Worm (Caenorhabditis elegans) whole organism, mixed stage, embryonic: ENCODE data around the gene metl-5.

Source experiments
- bed-3 ChIP-seq: fragments of 200-800 bp; sonication (Bioruptor generic); optimal IDR thresholded peaks from 3 replicates; lab custom pipeline; 2018; ENCODE audit warnings: mild to moderate bottlenecking, missing genetic modification characterization, moderate library complexity, missing compliant biosample characterization
- blmp-1 ChIP-seq: fragments of 150-350 bp; optimal IDR thresholded peaks from 2 replicates; lab custom pipeline; 2014; ENCODE audit warnings: missing biosample characterization, missing genetic modification characterization
- ceh-39 ChIP-seq: fragments of 150-350 bp; optimal IDR thresholded peaks from 2 replicates; lab custom pipeline; 2014; ENCODE audit warnings: missing biosample characterization, missing genetic modification characterization
- ceh-43 ChIP-seq: fragments of 200-800 bp; sonication (Bioruptor generic); optimal IDR thresholded peaks from 2 replicates; lab custom pipeline; 2018; ENCODE audit warnings: mild to moderate bottlenecking, missing genetic modification characterization, moderate library complexity, missing compliant biosample characterization
- ceh-83 ChIP-seq: fragments of 200-800 bp; sonication (Bioruptor generic); optimal IDR thresholded peaks from 2 replicates; lab custom pipeline; 2018; ENCODE audit warnings: mild to moderate bottlenecking, missing genetic modification characterization, missing compliant biosample characterization
- ces-1 ChIP-seq: fragments of 150-350 bp; optimal IDR thresholded peaks from 2 replicates; lab custom pipeline; 2014; ENCODE audit warnings: missing biosample characterization, missing genetic modification reagents, missing genetic modification characterization
- cnd-1 ChIP-seq: fragments of 200-800 bp; sonication (Bioruptor generic); optimal IDR thresholded peaks from 2 replicates; lab custom pipeline; 2018; ENCODE audit warnings: mild to moderate bottlenecking, missing genetic modification characterization, missing compliant biosample characterization
- drap-1 ChIP-seq: fragments of 200-800 bp; sonication (Bioruptor generic); optimal IDR thresholded peaks from 3 replicates; lab custom pipeline; 2018; ENCODE audit warnings: mild to moderate bottlenecking, missing genetic modification characterization, missing compliant biosample characterization
- flh-1 ChIP-seq: fragments of 200-800 bp; sonication (Bioruptor generic); optimal IDR thresholded peaks from 2 replicates; lab custom pipeline; 2018; ENCODE audit warnings: mild to moderate bottlenecking, missing genetic modification characterization, moderate library complexity, missing compliant biosample characterization
- hlh-1 ChIP-seq: fragments of 150-350 bp; optimal IDR thresholded peaks from 2 replicates; lab custom pipeline; 2014; ENCODE audit warnings: missing biosample characterization, missing genetic modification reagents, missing genetic modification characterization
- lin-32 ChIP-seq: fragments of 200-800 bp; sonication (Bioruptor generic); optimal IDR thresholded peaks from 2 replicates; lab custom pipeline; 2018; ENCODE audit warnings: mild to moderate bottlenecking, missing genetic modification characterization, missing compliant biosample characterization
- lsy-2 ChIP-seq: fragments of 150-350 bp; optimal IDR thresholded peaks from 2 replicates; lab custom pipeline; 2014; ENCODE audit warnings: missing biosample characterization, missing genetic modification characterization
- mab-5 ChIP-seq: fragments of 150-350 bp; optimal IDR thresholded peaks from 2 replicates; lab custom pipeline; 2014; ENCODE audit warnings: missing biosample characterization, missing genetic modification characterization
- mep-1 ChIP-seq: fragments of 150-350 bp; optimal IDR thresholded peaks from 2 replicates; lab custom pipeline; 2017; ENCODE audit warnings: missing biosample characterization, missing genetic modification reagents, missing genetic modification characterization, inconsistent platforms
- nhr-12 ChIP-seq: fragments of 150-350 bp; optimal IDR thresholded peaks from 2 replicates; lab custom pipeline; 2014; ENCODE audit warnings: missing biosample characterization, missing genetic modification characterization
- nhr-2 ChIP-seq: fragments of 150-350 bp; optimal IDR thresholded peaks from 2 replicates; lab custom pipeline; 2014; ENCODE audit warnings: missing biosample characterization, missing genetic modification characterization
- nhr-237 ChIP-seq: fragments of 150-350 bp; optimal IDR thresholded peaks from 2 replicates; lab custom pipeline; 2014; ENCODE audit warnings: missing biosample characterization, missing genetic modification characterization
- nhr-28 ChIP-seq: fragments of 150-350 bp; optimal IDR thresholded peaks from 2 replicates; lab custom pipeline; 2014; ENCODE audit warnings: missing biosample characterization, missing genetic modification characterization
- pha-4 ChIP-seq: fragments of 150-350 bp; optimal IDR thresholded peaks from 2 replicates; lab custom pipeline; 2018; ENCODE audit warnings: missing biosample characterization, missing genetic modification reagents, missing genetic modification characterization
- tbx-8 ChIP-seq: fragments of 200-800 bp; sonication (Bioruptor generic); optimal IDR thresholded peaks from 2 replicates; lab custom pipeline; 2018; ENCODE audit warnings: mild to moderate bottlenecking, missing genetic modification characterization, moderate library complexity, missing compliant biosample characterization
- unc-120 ChIP-seq: sonication (generic microtip); optimal IDR thresholded peaks from 2 replicates; lab custom pipeline; 2017; ENCODE audit warnings: missing genetic modification characterization, missing compliant biosample characterization; ENCODE audit not compliant: poor library complexity, severe bottlenecking
- unc-39 ChIP-seq: fragments of 150-350 bp; optimal IDR thresholded peaks from 2 replicates; lab custom pipeline; 2014; ENCODE audit warnings: missing biosample characterization, missing genetic modification characterization
- unc-62 ChIP-seq: fragments of 150-350 bp; optimal IDR thresholded peaks from 2 replicates; lab custom pipeline; 2014; ENCODE audit warnings: missing biosample characterization, missing genetic modification reagents, missing genetic modification characterization

The metl-5 gene

ce11 chrIII:4849739-4850138 is 46.9 kb downstream of the metl-5 start, which contains the start of gene nonu-1:
TSS of gene nonu-1 (minus strand) at chrIII:4849907.
- no peak for TF ChIP-seq tbx-8 (GFP tag; lab: Kevin White, UChicago)
- TF ChIP-seq ceh-43 (GFP tag; lab: Kevin White, UChicago), result no peak

ce11 chrIII:4850139-4850538 is 47.3 kb downstream of the metl-5 start, which contains the start of gene F26A1.1:
TSS of gene F26A1.1 (plus strand) at chrIII:4850507.
- TF ChIP-seq pha-4 (tag; lab: Kevin White, UChicago) (peak; percentile 41), blmp-1 (tag; lab: Kevin White, UChicago) (no peak), lsy-2 (peak; percentile 52), ces-1 (peak; percentile 5), mep-1 (tag; lab: Kevin White, UChicago) (peak; percentile 23), nhr-2 (no peak), nhr-237 (tag; lab: Kevin White, UChicago) (peak; percentile 19), ceh-39 (no peak)

ce11 chrIII:4852025-4852424 is 49.2 kb downstream of the metl-5 start, which contains the start of gene ced-4:
TSS of gene ced-4 (plus strand) at chrIII:4852325.
- TF ChIP-seq nhr-12 (tag; lab: Kevin White, UChicago), result no peak
- TF ChIP-seq ceh-83 (GFP tag; lab: Kevin White, UChicago), result no peak
- no peak for TF ChIP-seq unc-39 (tag; lab: Kevin White, UChicago)
- no peak for TF ChIP-seq flh-1 (GFP tag; lab: Kevin White, UChicago)
- TF ChIP-seq mab-5 (tag; lab: Kevin White, UChicago), result no peak
- TF ChIP-seq unc-62 (GFP tag; lab: Kevin White, UChicago), result no peak
- TF ChIP-seq drap-1 (GFP tag; lab: Kevin White, UChicago), result no peak
- no peak for TF ChIP-seq bed-3 (GFP tag; lab: Kevin White, UChicago)
- no peak for TF ChIP-seq hlh-1 (tag; lab: Kevin White, UChicago)
- TF ChIP-seq unc-120 (tag; lab: Kevin White, UChicago), result no peak
- no peak for TF ChIP-seq tbx-8 (GFP tag; lab: Kevin White, UChicago)
- TF ChIP-seq blmp-1 (tag; lab: Kevin White, UChicago), result no peak
- no peak for TF ChIP-seq nhr-28 (tag; lab: Kevin White, UChicago)
- no peak for TF ChIP-seq lsy-2
- TF ChIP-seq lin-32 (GFP tag; lab: Kevin White, UChicago), result no peak
- TF ChIP-seq cnd-1 (tag; lab: Kevin White, UChicago), result no peak
